Fruit fly (Drosophila melanogaster) whole organism, adult: ENCODE measurements around the gene a5.

Experiments used
- CG11617 ChIP-seq: fragments of 200-800 bp; sonication (Bioruptor generic); optimal IDR thresholded peaks from 2 replicates; lab custom pipeline; 2017; ENCODE audit warnings: mild to moderate bottlenecking, missing biosample characterization, missing genetic modification reagents, missing genetic modification characterization
- CG1620 ChIP-seq: fragments of 200-800 bp; sonication (Bioruptor generic); optimal IDR thresholded peaks from 2 replicates; lab custom pipeline; 2016; ENCODE audit warnings: missing biosample characterization, missing genetic modification characterization
- CG33017 ChIP-seq: fragments of 200-800 bp; sonication (Bioruptor generic); optimal IDR thresholded peaks from 2 replicates; lab custom pipeline; 2018; ENCODE audit warnings: missing biosample characterization, mild to moderate bottlenecking, missing genetic modification characterization, moderate library complexity
- CG5204 ChIP-seq: fragments of 200-800 bp; sonication (Bioruptor generic); optimal IDR thresholded peaks from 2 replicates; lab custom pipeline; 2016; ENCODE audit warnings: missing biosample characterization, missing genetic modification characterization
- CG7045 ChIP-seq: fragments of 200-800 bp; sonication (Bioruptor generic); optimal IDR thresholded peaks from 2 replicates; lab custom pipeline; 2017; ENCODE audit warnings: missing biosample characterization, mild to moderate bottlenecking, missing genetic modification characterization
- Crg-1 ChIP-seq: fragments of 200-800 bp; sonication (Bioruptor generic); optimal IDR thresholded peaks from 2 replicates; lab custom pipeline; 2016; ENCODE audit warnings: missing biosample characterization, missing genetic modification characterization
- bab1 ChIP-seq: fragments of 200-800 bp; sonication (Bioruptor generic); optimal IDR thresholded peaks from 3 replicates; lab custom pipeline; 2019; ENCODE audit warnings: missing biosample characterization, mild to moderate bottlenecking, missing genetic modification characterization, moderate library complexity
- cic ChIP-seq: fragments of 200-800 bp; sonication (Bioruptor generic); optimal IDR thresholded peaks from 2 replicates; lab custom pipeline; 2017; ENCODE audit warnings: missing biosample characterization, mild to moderate bottlenecking, missing genetic modification characterization, moderate library complexity

DNA sequence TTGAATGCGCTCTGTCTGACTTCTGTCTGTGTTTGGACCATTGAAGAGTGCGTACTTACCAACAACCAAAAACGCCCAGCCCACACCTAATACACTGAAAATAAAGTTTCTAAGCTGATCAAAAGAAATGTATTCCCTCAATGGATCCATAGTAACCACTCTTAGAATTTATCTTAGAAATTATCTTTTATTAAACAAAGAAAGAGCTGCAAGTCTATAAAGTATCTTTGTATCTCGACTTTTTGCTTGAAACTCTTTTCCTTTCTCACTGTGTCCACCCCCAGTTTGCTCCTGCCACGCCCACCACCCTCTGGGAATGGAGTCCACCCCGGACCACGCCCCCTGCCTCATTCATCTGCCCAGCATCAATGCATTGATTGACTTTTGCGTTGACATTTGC lies 48.7 kb downstream of the a5 start:
- TF ChIP-seq CG11617 (GFP tag; lab: Kevin White, UChicago) (no peak), Crg-1 (no peak), CG1620 (GFP tag; lab: Kevin White, UChicago) (no peak), cic (no peak), CG5204 (GFP tag; lab: Kevin White, UChicago) (no peak), CG7045 (GFP tag; lab: Kevin White, UChicago) (no peak), bab1 (GFP tag; lab: Kevin White, UChicago) (no peak), CG33017 (tag; lab: Kevin White, UChicago) (no peak)
